Fruit fly (Drosophila melanogaster): ENCODE measurements around the gene Xport-B.

Gene Xport-B

dm6 chr3R:19888156-19888784 is 26.9 kb downstream of the Xport-B start, which contains the start of gene ninaE:
TSS of gene ninaE (minus strand) at chr3R:19888206.
- TF ChIP-seq CG17801 (GFP tag; optimal IDR thresholded peaks at IDR 0.05; ENCODE audit: partially characterized antibody) = no peak

- peak; percentile 84 for TF ChIP-seq CG17801 (GFP tag; optimal IDR thresholded peaks at IDR 0.05; ENCODE audit: partially characterized antibody)
These were observed 34.7 kb downstream of the Xport-B start for dm6 chr3R:19880431-19880939.

dm6 chr3R:19879470-19880052 is 35.7 kb downstream of the Xport-B start, which contains the start of gene Ask1:
TSS of gene Ask1 (plus strand) at chr3R:19879719.
- TF ChIP-seq CG17801 (GFP tag; optimal IDR thresholded peaks at IDR 0.05; ENCODE audit: partially characterized antibody) = no peak

- peak; percentile 33 for TF ChIP-seq CG17801 (GFP tag; optimal IDR thresholded peaks at IDR 0.05; ENCODE audit: partially characterized antibody)
These were observed 37.7 kb downstream of the Xport-B start, which contains the start of the genes CG17186 and Arc42 for dm6 chr3R:19877427-19878076. TSS of gene CG17186 (minus strand) at chr3R:19877514. TSS of gene Arc42 (plus strand) at chr3R:19877737.

dm6 chr3R:19875118-19875887 is 39.9 kb downstream of the Xport-B start, which contains the start of gene Mrp5:
TSS of gene Mrp5 (minus strand) at chr3R:19875678.
- TF ChIP-seq CG17801 (GFP tag; optimal IDR thresholded peaks at IDR 0.05; ENCODE audit: partially characterized antibody) = no peak

dm6 chr3R:19873102-19873737 is 42.0 kb downstream of the Xport-B start:
- TF ChIP-seq CG17801 (GFP tag; optimal IDR thresholded peaks at IDR 0.05; ENCODE audit: partially characterized antibody) = no peak
